5 worm cellular contexts compared by ENCODE assay signal in genomic region chrV:12414362-12414761, ce11.
A peak's percentile ranks its signal among the peaks of the same experiment; 100 is the strongest.
TF ChIP-seq lines count a peak whose summit lies in the region.

No protein-coding gene starts in this region.

TF ChIP-seq in whole organism, L1 larva, 84 proteins besides CTCF, POLR2A, EP300 and RAD21:
- TF ChIP-seq ceh-63 (GFP tag; optimal IDR thresholded peaks at IDR 0.05; lab: Kevin White, UChicago), result no peak
- no peak for TF ChIP-seq nhr-11 (tag; optimal IDR thresholded peaks at IDR 0.05; lab: Kevin White, UChicago)
- no peak for TF ChIP-seq efl-3 (GFP tag; optimal IDR thresholded peaks at IDR 0.05; lab: Kevin White, UChicago)
- peak; percentile 13 for TF ChIP-seq elt-2 (tag; optimal IDR thresholded peaks at IDR 0.05; lab: Kevin White, UChicago)
- no peak for TF ChIP-seq efl-1 (optimal IDR thresholded peaks at IDR 0.05; lab: Kevin White, UChicago)
- no peak for TF ChIP-seq efl-1 (GFP tag; optimal IDR thresholded peaks at IDR 0.05 in 1 of 2; lab: Kevin White, UChicago)
TF ChIP-seq in whole organism, L1 larva: peak in this region for 1.

TF ChIP-seq in whole organism, L2 larva, 48 proteins besides CTCF, POLR2A, EP300 and RAD21:
- TF ChIP-seq unc-62 (GFP tag; optimal IDR thresholded peaks at IDR 0.05; lab: Kevin White, UChicago) (no peak), peb-1 (tag; optimal IDR thresholded peaks at IDR 0.05; lab: Kevin White, UChicago) (no peak), sem-4 (tag; optimal IDR thresholded peaks at IDR 0.05; lab: Kevin White, UChicago) (no peak), skn-1 (tag; optimal IDR thresholded peaks at IDR 0.05; lab: Kevin White, UChicago) (peak; percentile 81), crh-2 (tag; optimal IDR thresholded peaks at IDR 0.05; lab: Kevin White, UChicago) (no peak), elt-3 (tag; optimal IDR thresholded peaks at IDR 0.05; lab: Kevin White, UChicago) (no peak), Y55F3AM.14 (GFP tag; optimal IDR thresholded peaks at IDR 0.05; lab: Kevin White, UChicago) (no peak), ceh-16 (tag; optimal IDR thresholded peaks at IDR 0.05; lab: Kevin White, UChicago) (no peak), gmeb-1 (tag; optimal IDR thresholded peaks at IDR 0.05; lab: Kevin White, UChicago) (no peak), nhr-129 (tag; optimal IDR thresholded peaks at IDR 0.05; lab: Kevin White, UChicago) (no peak), fos-1 (tag; optimal IDR thresholded peaks at IDR 0.05; lab: Kevin White, UChicago) (peak; percentile 59), unc-55 (GFP tag; optimal IDR thresholded peaks at IDR 0.05; lab: Kevin White, UChicago) (no peak)

TF ChIP-seq in whole organism, L3 larva, 47 proteins besides CTCF, POLR2A, EP300 and RAD21:
- TF ChIP-seq skn-1 (tag; optimal IDR thresholded peaks at IDR 0.05; lab: Kevin White, UChicago) (peak; percentile 51), aly-2 (tag; optimal IDR thresholded peaks at IDR 0.05; lab: Kevin White, UChicago) (no peak), pqm-1 (tag; optimal IDR thresholded peaks at IDR 0.05; lab: Kevin White, UChicago) (peak; percentile 55), egl-27 (tag; optimal IDR thresholded peaks at IDR 0.05; lab: Kevin White, UChicago) (no peak), pha-4 (tag; optimal IDR thresholded peaks at IDR 0.05; lab: Kevin White, UChicago) (peak; percentile 15), elt-2 (tag; optimal IDR thresholded peaks at IDR 0.05; lab: Kevin White, UChicago) (peak; percentile 62)

TF ChIP-seq in whole organism, L4 larva, 104 proteins besides CTCF, POLR2A, EP300 and RAD21:
- TF ChIP-seq nhr-41 (GFP tag; IDR thresholded peaks at IDR 0.05; lab: Robert Waterston, UW) (no peak), F10B5.3 (tag; optimal IDR thresholded peaks at IDR 0.05; lab: Kevin White, UChicago) (no peak), dve-1 (tag; optimal IDR thresholded peaks at IDR 0.05; lab: Kevin White, UChicago; ENCODE audit: insufficient read depth) (peak; percentile 26), unc-62 (GFP tag; optimal IDR thresholded peaks at IDR 0.05 in 1 of 2; lab: Kevin White, UChicago) (no peak), unc-62 (tag; optimal IDR thresholded peaks at IDR 0.05; lab: Kevin White, UChicago) (no peak), Y5F2A.4 (GFP tag; optimal IDR thresholded peaks at IDR 0.05; lab: Kevin White, UChicago) (no peak), daf-16 (GFP tag; optimal IDR thresholded peaks at IDR 0.05; lab: Kevin White, UChicago) (no peak), daf-16 (tag; optimal IDR thresholded peaks at IDR 0.05; lab: Kevin White, UChicago) (peak; percentile 65), nhr-28 (tag; optimal IDR thresholded peaks at IDR 0.05; lab: Kevin White, UChicago) (peak; percentile 16), pqm-1 (tag; optimal IDR thresholded peaks at IDR 0.05; lab: Kevin White, UChicago) (peak; percentile 55), hmg-1.1 (GFP tag; IDR thresholded peaks at IDR 0.05; lab: Robert Waterston, UW) (no peak)

TF ChIP-seq in whole organism, young adult, 124 proteins besides CTCF, POLR2A, EP300 and RAD21:
- TF ChIP-seq cebp-2 (GFP tag; IDR thresholded peaks at IDR 0.05; lab: Robert Waterston, UW) (no peak), F39B2.1 (GFP tag; IDR thresholded peaks at IDR 0.05; lab: Robert Waterston, UW) (no peak), attf-6 (GFP tag; IDR thresholded peaks at IDR 0.05; lab: Robert Waterston, UW) (no peak), Y79H2A.3 (GFP tag; conservative IDR thresholded peaks at IDR 0.05; lab: Robert Waterston, UW) (no peak), ceh-27 (GFP tag; optimal IDR thresholded peaks at IDR 0.05; lab: Kevin White, UChicago) (no peak), ceh-58 (GFP tag; IDR thresholded peaks at IDR 0.05; lab: Robert Waterston, UW) (no peak), snpc-1.1 (tag; optimal IDR thresholded peaks at IDR 0.05; lab: Kevin White, UChicago; ENCODE audit: insufficient read depth) (no peak), nhr-80 (tag; optimal IDR thresholded peaks at IDR 0.05; lab: Kevin White, UChicago) (peak; percentile 0)
